Worm (Caenorhabditis elegans) whole organism, young adult: ENCODE measurements around the gene Y66A7A.7.
A peak's percentile ranks its signal among the peaks of the same experiment; 100 is the strongest.

Experiments
- B0019.2 ChIP-seq: fragments of 200-800 bp; sonication (Bioruptor generic); conservative IDR thresholded peaks from 2 replicates; pipeline ENCODE4 v1.3.6; 2022; ENCODE audit warnings: missing genetic modification reagents, missing genetic modification characterization, missing compliant biosample characterization
- B0035.1 ChIP-seq: sonication (generic microtip); optimal IDR thresholded peaks from 2 replicates; lab custom pipeline; 2016; ENCODE audit warnings: missing genetic modification characterization, mild to moderate bottlenecking, missing compliant biosample characterization, missing genotype, missing genetic modification reagents
- B0261.1 ChIP-seq: sonication (generic microtip); optimal IDR thresholded peaks from 2 replicates; lab custom pipeline; 2016; ENCODE audit warnings: mild to moderate bottlenecking, missing genetic modification characterization, moderate library complexity, missing compliant biosample characterization
- B0336.3 ChIP-seq: fragments of 200-800 bp; sonication (Bioruptor generic); IDR thresholded peaks from 2 replicates; pipeline ENCODE4 v1.3.6; 2022; ENCODE audit warnings: missing genetic modification characterization, missing compliant biosample characterization
- C06A6.2 ChIP-seq: fragments of 200-800 bp; sonication (Bioruptor generic); conservative IDR thresholded peaks from 2 replicates; pipeline ENCODE4 v1.3.6; 2022; ENCODE audit warnings: missing genetic modification characterization, missing compliant biosample characterization
- F23B12.7 ChIP-seq: sonication (generic microtip); optimal IDR thresholded peaks from 2 replicates; lab custom pipeline; 2017; ENCODE audit warnings: missing genetic modification characterization, mild to moderate bottlenecking, missing compliant biosample characterization, antibody characterized with exemption, moderate library complexity; ENCODE audit not compliant: insufficient read depth
- F33H1.4 ChIP-seq: fragments of 200-800 bp; sonication (Bioruptor generic); IDR thresholded peaks from 2 replicates; pipeline ENCODE4 v1.3.6; 2022; ENCODE audit warnings: missing genetic modification reagents, missing genetic modification characterization, missing compliant biosample characterization
- F37B4.10 ChIP-seq: fragments of 200-800 bp; sonication (Bioruptor generic); IDR thresholded peaks from 2 replicates; pipeline ENCODE4 v1.3.6; 2022; ENCODE audit warnings: missing genetic modification characterization, missing compliant biosample characterization
- F39B2.1 ChIP-seq: fragments of 200-800 bp; sonication (Bioruptor generic); IDR thresholded peaks from 2 replicates; pipeline ENCODE4 v1.3.6; 2022; ENCODE audit warnings: missing genetic modification reagents, missing genetic modification characterization, missing compliant biosample characterization
- F52B5.7 ChIP-seq: sonication (generic microtip); optimal IDR thresholded peaks from 2 replicates; lab custom pipeline; 2016; ENCODE audit warnings: mild to moderate bottlenecking, missing genetic modification characterization, missing compliant biosample characterization
- F55B11.4 ChIP-seq: sonication (generic microtip); optimal IDR thresholded peaks from 2 replicates; lab custom pipeline; 2016; ENCODE audit warnings: missing compliant biosample characterization, missing genetic modification characterization, borderline replicate concordance; ENCODE audit not compliant: insufficient read depth
- K12H6.12 ChIP-seq: fragments of 200-800 bp; sonication (Bioruptor generic); optimal IDR thresholded peaks from 2 replicates; lab custom pipeline; 2018; ENCODE audit warnings: mild to moderate bottlenecking, missing genetic modification characterization, missing compliant biosample characterization
- Y53F4B.3 ChIP-seq: fragments of 200-800 bp; sonication (Bioruptor generic); IDR thresholded peaks from 2 replicates; pipeline ENCODE4 v1.3.6; 2022; ENCODE audit warnings: missing genetic modification reagents, missing genetic modification characterization, missing compliant biosample characterization
- Y67H2A.10 ChIP-seq: fragments of 200-800 bp; sonication (Bioruptor generic); conservative IDR thresholded peaks from 2 replicates; pipeline ENCODE4 v1.3.6; 2022; ENCODE audit warnings: missing genetic modification reagents, missing genetic modification characterization, missing compliant biosample characterization
- Y79H2A.3 ChIP-seq: fragments of 200-800 bp; sonication (Bioruptor generic); conservative IDR thresholded peaks from 2 replicates; pipeline ENCODE4 v1.3.6; 2022; ENCODE audit warnings: missing genetic modification reagents, missing genetic modification characterization, missing compliant biosample characterization
- Y95B8A.8 ChIP-seq: fragments of 200-800 bp; sonication (Bioruptor generic); IDR thresholded peaks from 2 replicates; pipeline ENCODE4 v1.3.6; 2022; ENCODE audit warnings: missing genetic modification reagents, missing genetic modification characterization, missing compliant biosample characterization
- akir-1 ChIP-seq: fragments of 200-800 bp; sonication (Bioruptor generic); optimal IDR thresholded peaks from 2 replicates; lab custom pipeline; 2018; ENCODE audit warnings: mild to moderate bottlenecking, missing genetic modification characterization, moderate library complexity, missing compliant biosample characterization
- atf-7 ChIP-seq: sonication (generic microtip); optimal IDR thresholded peaks from 2 replicates; lab custom pipeline; 2017; ENCODE audit warnings: mild to moderate bottlenecking, missing genetic modification characterization, missing compliant biosample characterization
- attf-3 ChIP-seq: fragments of 200-800 bp; sonication (Bioruptor generic); conservative IDR thresholded peaks from 2 replicates; pipeline ENCODE4 v1.3.6; 2022; ENCODE audit warnings: missing genetic modification reagents, missing genetic modification characterization, missing compliant biosample characterization
- attf-5 ChIP-seq: fragments of 200-800 bp; sonication (Bioruptor generic); optimal IDR thresholded peaks from 2 replicates; lab custom pipeline; 2018; ENCODE audit warnings: mild to moderate bottlenecking, missing genetic modification characterization, missing compliant biosample characterization
- attf-6 ChIP-seq: fragments of 200-800 bp; sonication (Bioruptor generic); IDR thresholded peaks from 2 replicates; pipeline ENCODE4 v1.3.6; 2022; ENCODE audit warnings: missing genetic modification reagents, missing genetic modification characterization, missing compliant biosample characterization
- ccch-3 ChIP-seq: fragments of 200-800 bp; sonication (Bioruptor generic); optimal IDR thresholded peaks from 2 replicates; lab custom pipeline; 2018; ENCODE audit warnings: mild to moderate bottlenecking, missing genetic modification characterization, missing compliant biosample characterization
- cebp-2 ChIP-seq: fragments of 200-800 bp; sonication (Bioruptor generic); IDR thresholded peaks from 2 replicates; pipeline ENCODE4 v1.3.6; 2022; ENCODE audit warnings: missing genetic modification characterization, missing compliant biosample characterization
- ceh-100 ChIP-seq: fragments of 200-800 bp; sonication (Bioruptor generic); IDR thresholded peaks from 2 replicates; pipeline ENCODE4 v1.3.6; 2022; ENCODE audit warnings: missing genetic modification reagents, missing genetic modification characterization, missing compliant biosample characterization
- ceh-58 ChIP-seq: fragments of 200-800 bp; sonication (Bioruptor generic); IDR thresholded peaks from 2 replicates; pipeline ENCODE4 v1.3.6; 2022; ENCODE audit warnings: missing genetic modification characterization, missing compliant biosample characterization
- egl-18 ChIP-seq: fragments of 200-800 bp; sonication (Bioruptor generic); IDR thresholded peaks from 2 replicates; pipeline ENCODE4 v1.3.6; 2022; ENCODE audit warnings: missing genetic modification reagents, missing genetic modification characterization, missing compliant biosample characterization
- ets-4 ChIP-seq: fragments of 200-800 bp; sonication (Bioruptor generic); optimal IDR thresholded peaks from 2 replicates; lab custom pipeline; 2018; ENCODE audit warnings: mild to moderate bottlenecking, missing genetic modification characterization, missing compliant biosample characterization
- fkh-3 ChIP-seq: sonication (generic microtip); optimal IDR thresholded peaks from 2 replicates; lab custom pipeline; 2016; ENCODE audit warnings: mild to moderate bottlenecking, missing genetic modification characterization, missing compliant biosample characterization
- hlh-12 ChIP-seq: sonication (generic microtip); optimal IDR thresholded peaks from 2 replicates; lab custom pipeline; 2016; ENCODE audit warnings: missing genetic modification characterization, missing compliant biosample characterization
- hlh-26 ChIP-seq: fragments of 200-800 bp; sonication (Bioruptor generic); conservative IDR thresholded peaks from 2 replicates; pipeline ENCODE4 v1.3.6; 2022; ENCODE audit warnings: missing genetic modification reagents, missing genetic modification characterization, missing compliant biosample characterization
- hmg-1.2 ChIP-seq: fragments of 200-800 bp; sonication (Bioruptor generic); IDR thresholded peaks from 2 replicates; pipeline ENCODE4 v1.3.6; 2022; ENCODE audit warnings: missing genetic modification reagents, missing genetic modification characterization, missing compliant biosample characterization
- let-526 ChIP-seq: fragments of 200-800 bp; sonication (Bioruptor generic); IDR thresholded peaks from 2 replicates; pipeline ENCODE4 v1.3.6; 2022; ENCODE audit warnings: missing genetic modification reagents, missing genetic modification characterization, missing compliant biosample characterization
- let-607 ChIP-seq, 2 experiments: fragments of 200-800 bp in 1 of 2; sonication (Bioruptor generic) in 1 of 2; sonication (generic microtip) in 1 of 2; optimal IDR thresholded peaks; 2 replicates each; lab custom pipeline; 2016 to 2018; ENCODE audit warnings: mild to moderate bottlenecking in 2 of 2, missing compliant biosample characterization in 2 of 2, missing genetic modification characterization in 2 of 2, moderate library complexity in 2 of 2, missing genotype in 1 of 2
- nhr-179 ChIP-seq: sonication (generic microtip); optimal IDR thresholded peaks from 2 replicates; lab custom pipeline; 2016; ENCODE audit warnings: mild to moderate bottlenecking, missing genetic modification characterization, missing compliant biosample characterization
- nhr-80 ChIP-seq: sonication (generic microtip); optimal IDR thresholded peaks from 2 replicates; lab custom pipeline; 2016; ENCODE audit warnings: missing genetic modification characterization, missing compliant biosample characterization
- pbrm-1 ChIP-seq: fragments of 200-800 bp; sonication (Bioruptor generic); IDR thresholded peaks from 2 replicates; pipeline ENCODE4 v1.3.6; 2022; ENCODE audit warnings: missing genetic modification reagents, missing genetic modification characterization, missing compliant biosample characterization
- pha-4 ChIP-seq: fragments of 150-350 bp; sonication (generic microtip); optimal IDR thresholded peaks from 2 replicates; lab custom pipeline; 2014; ENCODE audit warnings: missing biosample characterization, missing genetic modification reagents, missing genetic modification characterization
- repo-1 ChIP-seq: sonication (generic microtip); optimal IDR thresholded peaks from 2 replicates; lab custom pipeline; 2017; ENCODE audit warnings: mild to moderate bottlenecking, missing genetic modification characterization, missing compliant biosample characterization
- sdz-38 ChIP-seq: sonication (generic microtip); optimal IDR thresholded peaks from 2 replicates; lab custom pipeline; 2016; ENCODE audit warnings: missing genotype, missing genetic modification characterization, missing compliant biosample characterization
- sea-2 ChIP-seq: fragments of 200-800 bp; sonication (Bioruptor generic); IDR thresholded peaks from 2 replicates; pipeline ENCODE4 v1.3.6; 2022; ENCODE audit warnings: missing genetic modification characterization, missing compliant biosample characterization
- snpc-4 ChIP-seq, 5 experiments: fragments of 150-350 bp in 1 of 5; sonication (generic microtip) in 4 of 5; optimal IDR thresholded peaks; 2 replicates each; lab custom pipeline; 2014 to 2018; ENCODE audit warnings: missing genetic modification characterization in 5 of 5, missing biosample characterization in 3 of 5, antibody characterized with exemption in 2 of 5, mild to moderate bottlenecking in 2 of 5, missing compliant biosample characterization in 2 of 5, missing genotype in 2 of 5, moderate library complexity in 2 of 5, missing genetic modification reagents in 1 of 5
- somi-1 ChIP-seq: fragments of 200-800 bp; sonication (Bioruptor generic); optimal IDR thresholded peaks from 2 replicates; lab custom pipeline; 2018; ENCODE audit warnings: mild to moderate bottlenecking, missing genetic modification characterization, missing compliant biosample characterization
- tbx-9 ChIP-seq: sonication (generic microtip); optimal IDR thresholded peaks from 2 replicates; lab custom pipeline; 2016; ENCODE audit warnings: borderline replicate concordance, missing genetic modification characterization, inconsistent platforms, missing compliant biosample characterization
- unc-130 ChIP-seq: sonication (generic microtip); optimal IDR thresholded peaks from 2 replicates; lab custom pipeline; 2016; ENCODE audit warnings: missing genetic modification reagents, missing genetic modification characterization, missing compliant biosample characterization
- zfh-2 ChIP-seq: fragments of 200-800 bp; sonication (Bioruptor generic); conservative IDR thresholded peaks from 2 replicates; pipeline ENCODE4 v1.3.6; 2022; ENCODE audit warnings: missing genetic modification reagents, missing genetic modification characterization, missing compliant biosample characterization
- ztf-25 ChIP-seq: fragments of 200-800 bp; sonication (Bioruptor generic); IDR thresholded peaks from 2 replicates; pipeline ENCODE4 v1.3.6; 2022; ENCODE audit warnings: missing genetic modification reagents, missing genetic modification characterization, missing compliant biosample characterization
- ztf-3 ChIP-seq: fragments of 200-800 bp; sonication (Bioruptor generic); optimal IDR thresholded peaks from 2 replicates; lab custom pipeline; 2018; ENCODE audit warnings: mild to moderate bottlenecking, missing genetic modification characterization, missing compliant biosample characterization
- ztf-6 ChIP-seq: fragments of 200-800 bp; sonication (Bioruptor generic); IDR thresholded peaks from 2 replicates; pipeline ENCODE4 v1.3.6; 2022; ENCODE audit warnings: missing genetic modification reagents, missing genetic modification characterization, missing compliant biosample characterization

The Y66A7A.7 gene

DNA sequence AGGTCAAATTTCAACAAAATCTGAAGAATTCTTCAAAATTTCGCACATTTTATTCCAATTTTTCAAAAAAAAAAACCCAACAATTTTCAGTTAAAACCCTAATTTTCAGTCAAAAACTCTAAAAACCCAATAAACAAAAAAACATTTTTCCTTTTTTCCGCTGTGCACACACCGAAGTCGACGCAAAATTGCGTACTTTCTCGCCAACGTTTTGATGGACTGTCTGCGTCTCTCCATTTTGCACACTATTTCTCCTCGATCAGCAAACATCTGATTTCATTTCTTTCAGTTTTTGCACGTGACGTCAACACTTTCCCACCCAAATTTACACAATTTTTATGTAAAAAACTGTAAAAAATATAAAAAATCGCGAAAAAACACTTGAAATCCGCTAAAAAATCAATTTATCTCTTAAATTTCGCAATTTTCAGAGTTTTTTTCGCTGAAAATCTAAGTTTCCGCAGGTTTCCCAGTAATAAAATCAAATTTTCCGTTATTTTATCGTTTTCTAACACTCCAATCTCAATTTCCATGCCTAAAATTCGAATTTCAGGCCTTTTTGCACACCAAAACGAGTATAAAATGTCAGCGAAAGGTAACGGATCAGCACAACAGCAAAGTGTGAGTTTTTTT, 28.0 kb upstream of the Y66A7A.7 start, which contains the start of gene crh-1 (continued):
- TF ChIP-seq cebp-2: no peak
- TF ChIP-seq attf-3 (GFP tag; lab: Robert Waterston, UW): no peak
- peak; percentile 50 for TF ChIP-seq F33H1.4 (GFP tag; lab: Robert Waterston, UW)
- no peak for TF ChIP-seq nhr-179 (tag; lab: Kevin White, UChicago)
- TF ChIP-seq hlh-26 (GFP tag; lab: Robert Waterston, UW): no peak
- TF ChIP-seq ceh-100 (GFP tag; lab: Robert Waterston, UW): no peak
- no peak for TF ChIP-seq Y53F4B.3
- no peak for TF ChIP-seq K12H6.12
- TF ChIP-seq F52B5.7 (tag; lab: Kevin White, UChicago): no peak
- TF ChIP-seq ets-4: no peak
- peak in 1 of 2 experiments; percentile 17 for TF ChIP-seq let-607 (tag; optimal IDR thresholded peaks at IDR 0.05; lab: Kevin White, UChicago)
- TF ChIP-seq B0261.1 (tag; lab: Kevin White, UChicago): no peak
- TF ChIP-seq B0336.3 (GFP tag; lab: Robert Waterston, UW): peak; percentile 72
- no peak for TF ChIP-seq repo-1 (tag; lab: Kevin White, UChicago)
- TF ChIP-seq somi-1 (GFP tag; lab: Kevin White, UChicago): no peak
- TF ChIP-seq ztf-3 (GFP tag; lab: Kevin White, UChicago): no peak
- TF ChIP-seq ztf-25: no peak
- peak; percentile 42 for TF ChIP-seq nhr-80 (tag; lab: Kevin White, UChicago)
- peak; percentile 38 for TF ChIP-seq F23B12.7 (tag; lab: Kevin White, UChicago)
- no peak for TF ChIP-seq B0035.1
- peak; percentile 14 for TF ChIP-seq snpc-4 (GFP tag; optimal IDR thresholded peaks at IDR 0.05; lab: Kevin White, UChicago)
- TF ChIP-seq snpc-4 (tag; optimal IDR thresholded peaks at IDR 0.05; lab: Kevin White, UChicago): peak in 2 of 4 experiments; percentile 4 to 22
- peak; percentile 43 for TF ChIP-seq attf-5 (GFP tag; lab: Kevin White, UChicago)
- no peak for TF ChIP-seq C06A6.2 (GFP tag; lab: Robert Waterston, UW)
- TF ChIP-seq ztf-6 (GFP tag; lab: Robert Waterston, UW): no peak
- TF ChIP-seq Y95B8A.8 (GFP tag; lab: Robert Waterston, UW): no peak
- TF ChIP-seq F55B11.4: no peak
- TF ChIP-seq sea-2 (GFP tag; lab: Robert Waterston, UW): no peak
- no peak for TF ChIP-seq Y79H2A.3 (GFP tag; lab: Robert Waterston, UW)
- no peak for TF ChIP-seq F39B2.1
- TF ChIP-seq F37B4.10 (GFP tag; lab: Robert Waterston, UW): no peak
- no peak for TF ChIP-seq egl-18
- peak; percentile 99 for TF ChIP-seq hmg-1.2 (GFP tag; lab: Robert Waterston, UW)
- no peak for TF ChIP-seq ccch-3 (GFP tag; lab: Kevin White, UChicago)
- no peak for TF ChIP-seq zfh-2 (GFP tag; lab: Robert Waterston, UW)
- peak; percentile 53 for TF ChIP-seq atf-7
- no peak for TF ChIP-seq let-526
- TF ChIP-seq sdz-38 (tag; lab: Kevin White, UChicago): no peak
- TF ChIP-seq Y67H2A.10 (GFP tag; lab: Robert Waterston, UW): no peak
- TF ChIP-seq pbrm-1 (GFP tag; lab: Robert Waterston, UW): peak; percentile 71; the same call in 1 of the 2 replicates
- no peak for TF ChIP-seq pha-4
- TF ChIP-seq hlh-12 (tag; lab: Kevin White, UChicago): no peak
- TF ChIP-seq unc-130 (GFP tag; lab: Kevin White, UChicago): no peak
- no peak for TF ChIP-seq B0019.2 (GFP tag; lab: Robert Waterston, UW)
- TF ChIP-seq ceh-58 (GFP tag; lab: Robert Waterston, UW): no peak
- TF ChIP-seq fkh-3 (tag; lab: Kevin White, UChicago): no peak
- no peak for TF ChIP-seq tbx-9
- TF ChIP-seq attf-6: no peak
- no peak for TF ChIP-seq akir-1 (GFP tag; lab: Kevin White, UChicago)
